Worm (Caenorhabditis elegans) whole organism, young adult: ENCODE measurements around the gene str-200.

Experiments used
- C17E4.6 ChIP-seq: fragments of 200-800 bp; sonication (Bioruptor generic); IDR thresholded peaks from 2 replicates; pipeline ENCODE4 v1.3.6; 2022; ENCODE audit warnings: missing genetic modification reagents, missing genetic modification characterization, missing compliant biosample characterization
- F37B4.10 ChIP-seq: fragments of 200-800 bp; sonication (Bioruptor generic); IDR thresholded peaks from 2 replicates; pipeline ENCODE4 v1.3.6; 2022; ENCODE audit warnings: missing genetic modification characterization, missing compliant biosample characterization
- F39B2.1 ChIP-seq: fragments of 200-800 bp; sonication (Bioruptor generic); IDR thresholded peaks from 2 replicates; pipeline ENCODE4 v1.3.6; 2022; ENCODE audit warnings: missing genetic modification reagents, missing genetic modification characterization, missing compliant biosample characterization
- F52B5.7 ChIP-seq: sonication (generic microtip); optimal IDR thresholded peaks from 2 replicates; lab custom pipeline; 2016; ENCODE audit warnings: mild to moderate bottlenecking, missing genetic modification characterization, missing compliant biosample characterization
- Y53G8AR.9 ChIP-seq: fragments of 200-800 bp; sonication (Bioruptor generic); conservative IDR thresholded peaks from 2 replicates; pipeline ENCODE4 v1.3.6; 2022; ENCODE audit warnings: missing genetic modification reagents, missing genetic modification characterization, missing compliant biosample characterization
- Y95B8A.8 ChIP-seq: fragments of 200-800 bp; sonication (Bioruptor generic); IDR thresholded peaks from 2 replicates; pipeline ENCODE4 v1.3.6; 2022; ENCODE audit warnings: missing genetic modification reagents, missing genetic modification characterization, missing compliant biosample characterization
- akir-1 ChIP-seq: fragments of 200-800 bp; sonication (Bioruptor generic); optimal IDR thresholded peaks from 2 replicates; lab custom pipeline; 2018; ENCODE audit warnings: mild to moderate bottlenecking, missing genetic modification characterization, moderate library complexity, missing compliant biosample characterization
- aptf-2 ChIP-seq: fragments of 200-800 bp; sonication (Bioruptor generic); conservative IDR thresholded peaks from 2 replicates; pipeline ENCODE4 v1.3.6; 2022; ENCODE audit warnings: missing genetic modification reagents, missing genetic modification characterization, missing compliant biosample characterization
- athp-1 ChIP-seq: sonication (generic microtip); optimal IDR thresholded peaks from 2 replicates; lab custom pipeline; 2017; ENCODE audit warnings: mild to moderate bottlenecking, missing genetic modification characterization, missing compliant biosample characterization
- attf-5 ChIP-seq: fragments of 200-800 bp; sonication (Bioruptor generic); optimal IDR thresholded peaks from 2 replicates; lab custom pipeline; 2018; ENCODE audit warnings: mild to moderate bottlenecking, missing genetic modification characterization, missing compliant biosample characterization
- attf-6 ChIP-seq: fragments of 200-800 bp; sonication (Bioruptor generic); IDR thresholded peaks from 2 replicates; pipeline ENCODE4 v1.3.6; 2022; ENCODE audit warnings: missing genetic modification reagents, missing genetic modification characterization, missing compliant biosample characterization
- ccch-3 ChIP-seq: fragments of 200-800 bp; sonication (Bioruptor generic); optimal IDR thresholded peaks from 2 replicates; lab custom pipeline; 2018; ENCODE audit warnings: mild to moderate bottlenecking, missing genetic modification characterization, missing compliant biosample characterization
- cebp-2 ChIP-seq: fragments of 200-800 bp; sonication (Bioruptor generic); IDR thresholded peaks from 2 replicates; pipeline ENCODE4 v1.3.6; 2022; ENCODE audit warnings: missing genetic modification characterization, missing compliant biosample characterization
- ceh-40 ChIP-seq: fragments of 200-800 bp; sonication (Bioruptor generic); IDR thresholded peaks from 2 replicates; pipeline ENCODE4 v1.3.6; 2022; ENCODE audit warnings: missing genetic modification characterization, missing compliant biosample characterization
- dox-1 ChIP-seq: fragments of 200-800 bp; sonication (Bioruptor generic); IDR thresholded peaks from 2 replicates; pipeline ENCODE4 v1.3.6; 2022; ENCODE audit warnings: missing genetic modification reagents, missing genetic modification characterization, missing compliant biosample characterization
- dpl-1 ChIP-seq: fragments of 150-350 bp; optimal IDR thresholded peaks from 2 replicates; lab custom pipeline; 2014; ENCODE audit warnings: missing biosample characterization, missing genetic modification reagents, missing genetic modification characterization
- fkh-3 ChIP-seq: sonication (generic microtip); optimal IDR thresholded peaks from 2 replicates; lab custom pipeline; 2016; ENCODE audit warnings: mild to moderate bottlenecking, missing genetic modification characterization, missing compliant biosample characterization
- gei-17 ChIP-seq: fragments of 200-800 bp; sonication (Bioruptor generic); optimal IDR thresholded peaks from 2 replicates; lab custom pipeline; 2018; ENCODE audit warnings: mild to moderate bottlenecking, missing genetic modification characterization, missing compliant biosample characterization
- him-1 ChIP-seq: sonication (generic microtip); optimal IDR thresholded peaks from 2 replicates; lab custom pipeline; 2016; ENCODE audit warnings: missing genotype, missing genetic modification reagents, missing genetic modification characterization, missing compliant biosample characterization
- hmg-20 ChIP-seq: fragments of 200-800 bp; sonication (Bioruptor generic); IDR thresholded peaks from 2 replicates; pipeline ENCODE4 v1.3.6; 2022; ENCODE audit warnings: missing genetic modification reagents, missing genetic modification characterization, missing compliant biosample characterization
- hrde-1 ChIP-seq: sonication (generic microtip); optimal IDR thresholded peaks from 2 replicates; lab custom pipeline; 2016; ENCODE audit warnings: missing genetic modification characterization, mild to moderate bottlenecking, missing compliant biosample characterization, moderate library complexity, missing genotype, missing genetic modification reagents, borderline replicate concordance
- hsf-1 ChIP-seq: fragments of 200-800 bp; sonication (Bioruptor generic); IDR thresholded peaks from 2 replicates; pipeline ENCODE4 v1.3.6; 2022; ENCODE audit warnings: missing genetic modification reagents, missing genetic modification characterization, missing compliant biosample characterization
- lin-26 ChIP-seq: fragments of 200-800 bp; sonication (Bioruptor generic); IDR thresholded peaks from 2 replicates; pipeline ENCODE4 v1.3.6; 2022; ENCODE audit warnings: missing genetic modification reagents, missing genetic modification characterization, missing compliant biosample characterization
- mel-28 ChIP-seq: sonication (generic microtip); optimal IDR thresholded peaks from 2 replicates; lab custom pipeline; 2016; ENCODE audit warnings: borderline replicate concordance, mild to moderate bottlenecking, missing genetic modification characterization, missing compliant biosample characterization
- nfyb-1 ChIP-seq: fragments of 200-800 bp; sonication (Bioruptor generic); IDR thresholded peaks from 2 replicates; pipeline ENCODE4 v1.3.6; 2022; ENCODE audit warnings: missing genetic modification reagents, missing genetic modification characterization, missing compliant biosample characterization
- pbrm-1 ChIP-seq: fragments of 200-800 bp; sonication (Bioruptor generic); IDR thresholded peaks from 2 replicates; pipeline ENCODE4 v1.3.6; 2022; ENCODE audit warnings: missing genetic modification reagents, missing genetic modification characterization, missing compliant biosample characterization
- pha-4 ChIP-seq: fragments of 150-350 bp; sonication (generic microtip); optimal IDR thresholded peaks from 2 replicates; lab custom pipeline; 2014; ENCODE audit warnings: missing biosample characterization, missing genetic modification reagents, missing genetic modification characterization
- snpc-4 ChIP-seq, 5 experiments: fragments of 150-350 bp in 1 of 5; sonication (generic microtip) in 4 of 5; optimal IDR thresholded peaks; 2 replicates each; lab custom pipeline; 2014 to 2018; ENCODE audit warnings: missing genetic modification characterization in 5 of 5, missing biosample characterization in 3 of 5, antibody characterized with exemption in 2 of 5, mild to moderate bottlenecking in 2 of 5, missing compliant biosample characterization in 2 of 5, missing genotype in 2 of 5, moderate library complexity in 2 of 5, missing genetic modification reagents in 1 of 5
- sptf-2 ChIP-seq: fragments of 200-800 bp; sonication (Bioruptor generic); optimal IDR thresholded peaks from 2 replicates; lab custom pipeline; 2018; ENCODE audit warnings: mild to moderate bottlenecking, missing genetic modification characterization, missing compliant biosample characterization
- zfh-2 ChIP-seq: fragments of 200-800 bp; sonication (Bioruptor generic); conservative IDR thresholded peaks from 2 replicates; pipeline ENCODE4 v1.3.6; 2022; ENCODE audit warnings: missing genetic modification reagents, missing genetic modification characterization, missing compliant biosample characterization
- zim-3 ChIP-seq: sonication (generic microtip); optimal IDR thresholded peaks from 2 replicates; lab custom pipeline; 2017; ENCODE audit warnings: mild to moderate bottlenecking, missing genetic modification characterization, moderate library complexity, missing compliant biosample characterization
- ztf-26 ChIP-seq: sonication (generic microtip); optimal IDR thresholded peaks from 2 replicates; lab custom pipeline; 2017; ENCODE audit warnings: missing genetic modification characterization, missing compliant biosample characterization
- ztf-28 ChIP-seq: fragments of 200-800 bp; sonication (Bioruptor generic); IDR thresholded peaks from 2 replicates; pipeline ENCODE4 v1.3.6; 2022; ENCODE audit warnings: missing genetic modification reagents, missing genetic modification characterization, missing compliant biosample characterization

The str-200 gene

ce11 chrV:17473699-17474098 lies 15.7 kb upstream of the str-200 start, which contains the start of gene srh-123:
TSS of gene srh-123 (plus strand) at chrV:17473999.
- no peak for TF ChIP-seq ceh-40
- no peak for TF ChIP-seq F52B5.7
- no peak for TF ChIP-seq F39B2.1 (GFP tag; lab: Robert Waterston, UW)
- no peak for TF ChIP-seq dpl-1 (GFP tag; lab: Kevin White, UChicago)
- TF ChIP-seq hmg-20 (GFP tag; lab: Robert Waterston, UW), result no peak
- TF ChIP-seq Y95B8A.8, result no peak

ce11 chrV:17471564-17471963 lies 13.6 kb upstream of the str-200 start, which contains the start of gene srh-235:
TSS of gene srh-235 (minus strand) at chrV:17471664.
- TF ChIP-seq pbrm-1 (GFP tag; lab: Robert Waterston, UW), result no peak
- no peak for TF ChIP-seq F39B2.1 (GFP tag; lab: Robert Waterston, UW)

- no peak for TF ChIP-seq C17E4.6 (GFP tag; lab: Robert Waterston, UW)
- TF ChIP-seq hsf-1 (GFP tag; lab: Robert Waterston, UW), result no peak
- TF ChIP-seq attf-6 (GFP tag; lab: Robert Waterston, UW), result no peak
- TF ChIP-seq gei-17 (GFP tag; lab: Kevin White, UChicago), result no peak
- no peak for TF ChIP-seq mel-28 (tag; lab: Kevin White, UChicago)
- TF ChIP-seq F37B4.10 (GFP tag; lab: Robert Waterston, UW), result no peak
- no peak for TF ChIP-seq attf-5 (GFP tag; lab: Kevin White, UChicago)
- TF ChIP-seq ztf-26 (tag; lab: Kevin White, UChicago), result no peak
- TF ChIP-seq fkh-3 (tag; lab: Kevin White, UChicago), result no peak
- no peak for TF ChIP-seq zim-3 (tag; lab: Kevin White, UChicago)
These were observed 11.2 kb upstream of the str-200 start, which contains the start of gene F20E11.17 for ce11 chrV:17469180-17469579. TSS of gene F20E11.17 (minus strand) at chrV:17469280.

DNA sequence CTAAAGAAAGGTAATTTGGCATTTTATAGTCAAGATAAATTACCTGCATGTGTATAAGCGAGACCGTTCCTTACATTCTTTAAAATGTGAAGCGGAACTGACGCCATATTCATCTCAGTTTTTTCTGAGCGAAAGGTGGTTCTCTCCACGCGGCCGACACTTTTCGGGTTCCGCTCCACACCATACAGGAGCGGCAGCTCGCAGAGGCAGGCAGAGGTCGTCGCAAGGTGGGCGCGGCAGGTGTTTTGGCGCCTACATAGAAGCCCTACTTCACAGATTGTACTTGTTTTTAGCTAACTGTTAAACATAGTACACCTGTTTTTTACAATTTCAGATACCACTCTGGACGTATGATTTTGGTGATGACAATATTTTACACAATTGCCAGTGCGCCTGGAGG lies 9.9 kb upstream of the str-200 start:
- TF ChIP-seq snpc-4 (GFP tag; optimal IDR thresholded peaks at IDR 0.05; lab: Kevin White, UChicago) (no peak), snpc-4 (tag; optimal IDR thresholded peaks at IDR 0.05; lab: Kevin White, UChicago) (peak in 1 of 4 experiments; percentile 59), cebp-2 (GFP tag; lab: Robert Waterston, UW) (no peak), him-1 (tag; lab: Kevin White, UChicago) (no peak), akir-1 (GFP tag; lab: Kevin White, UChicago) (no peak)

DNA sequence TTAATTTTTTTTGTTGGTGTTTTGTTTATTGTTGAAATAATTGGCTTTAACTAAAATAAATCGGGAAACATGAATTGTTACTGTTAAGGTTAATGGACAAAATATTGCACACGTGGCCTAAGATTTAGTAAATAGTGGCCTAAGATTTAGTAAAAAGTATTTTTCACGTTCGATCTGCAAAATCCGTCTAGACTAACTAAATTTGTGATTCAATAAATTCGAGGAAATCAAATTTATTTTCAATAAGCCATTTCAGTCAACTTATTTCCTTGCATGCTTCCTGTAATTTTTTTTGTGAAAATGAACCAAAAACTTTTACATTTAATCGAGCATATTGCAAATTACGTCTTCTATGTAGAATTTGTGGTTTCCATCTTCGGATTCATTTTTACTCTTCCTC lies 8.8 kb upstream of the str-200 start, which contains the start of gene srw-72:
Gene srw-72 (plus strand): TSS at position 301 of the 400 bp plus-strand sequence.
- TF ChIP-seq dox-1 (GFP tag; lab: Robert Waterston, UW), result no peak
- no peak for TF ChIP-seq athp-1 (tag; lab: Kevin White, UChicago)
- TF ChIP-seq nfyb-1, result no peak
- TF ChIP-seq aptf-2 (GFP tag; lab: Robert Waterston, UW), result no peak
- no peak for TF ChIP-seq Y53G8AR.9
- TF ChIP-seq ccch-3 (GFP tag; lab: Kevin White, UChicago), result no peak
- no peak for TF ChIP-seq ztf-28 (GFP tag; lab: Robert Waterston, UW)
- TF ChIP-seq hrde-1 (tag; lab: Kevin White, UChicago), result no peak
- TF ChIP-seq zfh-2, result no peak
- TF ChIP-seq pha-4 (tag; lab: Kevin White, UChicago), result no peak
- TF ChIP-seq sptf-2, result no peak
- TF ChIP-seq lin-26 (GFP tag; lab: Robert Waterston, UW), result no peak
